Worm (Caenorhabditis elegans) whole organism, mixed stage, embryonic: Measurements from ENCODE around the gene R102.4.

ENCODE experiments used
- M03D4.4 ChIP-seq: sonication (generic microtip); optimal IDR thresholded peaks from 2 replicates; lab custom pipeline; 2017; ENCODE audit warnings: mild to moderate bottlenecking, missing genetic modification characterization, missing compliant biosample characterization
- ceh-83 ChIP-seq: fragments of 200-800 bp; sonication (Bioruptor generic); optimal IDR thresholded peaks from 2 replicates; lab custom pipeline; 2018; ENCODE audit warnings: mild to moderate bottlenecking, missing genetic modification characterization, missing compliant biosample characterization
- elt-1 ChIP-seq: sonication (generic microtip); optimal IDR thresholded peaks from 2 replicates; lab custom pipeline; 2017; ENCODE audit warnings: missing genetic modification characterization, mild to moderate bottlenecking, missing compliant biosample characterization, antibody characterized with exemption, moderate library complexity, borderline replicate concordance; ENCODE audit not compliant: insufficient read depth
- elt-3 ChIP-seq: fragments of 150-350 bp; optimal IDR thresholded peaks from 2 replicates; lab custom pipeline; 2014; ENCODE audit warnings: missing biosample characterization, missing genetic modification characterization
- lin-13 ChIP-seq: fragments of 150-350 bp; optimal IDR thresholded peaks from 2 replicates; lab custom pipeline; 2014; ENCODE audit warnings: missing biosample characterization, missing genetic modification characterization
- lin-32 ChIP-seq: fragments of 200-800 bp; sonication (Bioruptor generic); optimal IDR thresholded peaks from 2 replicates; lab custom pipeline; 2018; ENCODE audit warnings: mild to moderate bottlenecking, missing genetic modification characterization, missing compliant biosample characterization
- lsy-2 ChIP-seq: fragments of 150-350 bp; optimal IDR thresholded peaks from 2 replicates; lab custom pipeline; 2014; ENCODE audit warnings: missing biosample characterization, missing genetic modification characterization
- mls-2 ChIP-seq: sonication (generic microtip); optimal IDR thresholded peaks from 2 replicates; lab custom pipeline; 2016; ENCODE audit warnings: mild to moderate bottlenecking, missing genetic modification characterization, moderate library complexity, missing compliant biosample characterization
- nhr-237 ChIP-seq: fragments of 150-350 bp; optimal IDR thresholded peaks from 2 replicates; lab custom pipeline; 2014; ENCODE audit warnings: missing biosample characterization, missing genetic modification characterization
- nhr-76 ChIP-seq: sonication (generic microtip); optimal IDR thresholded peaks from 2 replicates; lab custom pipeline; 2017; ENCODE audit warnings: missing biosample characterization, missing genetic modification characterization
- tbx-8 ChIP-seq: fragments of 200-800 bp; sonication (Bioruptor generic); optimal IDR thresholded peaks from 2 replicates; lab custom pipeline; 2018; ENCODE audit warnings: mild to moderate bottlenecking, missing genetic modification characterization, moderate library complexity, missing compliant biosample characterization
- unc-120 ChIP-seq: sonication (generic microtip); optimal IDR thresholded peaks from 2 replicates; lab custom pipeline; 2017; ENCODE audit warnings: missing genetic modification characterization, missing compliant biosample characterization; ENCODE audit not compliant: poor library complexity, severe bottlenecking
- ztf-11 ChIP-seq: fragments of 150-350 bp; optimal IDR thresholded peaks from 2 replicates; lab custom pipeline; 2014; ENCODE audit warnings: missing biosample characterization, missing genetic modification characterization

DNA sequence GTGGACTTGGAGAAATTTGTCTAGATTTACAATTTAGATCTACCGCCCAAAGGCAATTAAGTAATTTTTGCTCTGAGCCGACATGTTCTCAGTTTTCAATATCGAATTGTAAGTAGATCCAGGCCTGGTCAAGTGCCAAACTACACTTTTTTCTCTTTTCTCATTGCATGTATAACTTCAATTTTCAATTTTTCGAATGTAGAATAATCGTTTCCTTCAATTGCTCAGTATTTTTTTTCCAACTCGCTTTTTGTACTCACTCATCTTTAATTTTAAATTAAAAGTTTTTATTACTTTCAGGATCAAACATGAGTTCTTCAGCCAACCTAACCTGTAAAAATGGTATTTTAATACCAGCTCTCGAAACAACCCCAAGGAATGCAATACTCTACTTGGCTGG, 21.2 kb upstream of the R102.4 start, which contains the start of gene ncx-3:
- TF ChIP-seq lin-13 (tag; lab: Kevin White, UChicago) = no peak
- TF ChIP-seq elt-3 (tag; lab: Kevin White, UChicago) = no peak
- TF ChIP-seq nhr-237 (tag; lab: Kevin White, UChicago) = no peak
- no peak for TF ChIP-seq lin-32 (GFP tag; lab: Kevin White, UChicago)
- no peak for TF ChIP-seq nhr-76 (tag; lab: Kevin White, UChicago)
- TF ChIP-seq lsy-2 = no peak
- TF ChIP-seq ceh-83 (GFP tag; lab: Kevin White, UChicago) = no peak
- TF ChIP-seq tbx-8 (GFP tag; lab: Kevin White, UChicago) = no peak
- no peak for TF ChIP-seq M03D4.4
- TF ChIP-seq elt-1 = no peak
- TF ChIP-seq mls-2 (tag; lab: Kevin White, UChicago) = no peak
- no peak for TF ChIP-seq unc-120 (tag; lab: Kevin White, UChicago)
- TF ChIP-seq ztf-11 (tag; lab: Kevin White, UChicago) = no peak
